Worm (Caenorhabditis elegans): Measurements from ENCODE around the gene dbt-1.

DNA sequence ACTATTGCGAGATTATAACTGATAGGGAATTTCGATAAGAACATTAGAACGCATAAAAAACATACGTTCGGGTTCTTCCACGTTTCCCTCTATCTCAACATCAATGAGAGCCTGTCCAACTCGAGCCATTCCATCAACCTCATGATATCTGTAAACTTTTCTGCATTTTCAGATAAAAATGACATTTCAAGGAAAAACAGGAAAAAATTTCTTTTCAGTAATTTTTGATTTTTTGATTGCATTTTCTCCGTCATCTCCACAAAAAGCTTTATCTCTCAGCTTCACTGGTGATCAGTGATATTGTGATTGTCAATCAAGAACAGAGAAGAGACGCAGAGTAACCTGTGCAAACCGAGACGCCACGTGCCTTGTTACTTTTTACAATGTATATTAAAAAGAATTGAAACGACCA lies 667 bp downstream of the dbt-1 start:
- no peak for TF ChIP-seq ekl-4 (GFP tag; IDR thresholded peaks at IDR 0.05)
- TF ChIP-seq mes-4 (tag; optimal IDR thresholded peaks at IDR 0.05), result no peak
